Worm (Caenorhabditis elegans) whole organism, L2 larva: ENCODE results near the gene B0507.1.

Experiments used
- C34F6.9 ChIP-seq: fragments of 150-350 bp; optimal IDR thresholded peaks from 2 replicates; lab custom pipeline; 2014; ENCODE audit warnings: missing biosample characterization, missing genetic modification characterization
- F13H6.1 ChIP-seq: sonication (generic microtip); optimal IDR thresholded peaks from 2 replicates; lab custom pipeline; 2016; ENCODE audit warnings: missing genetic modification characterization, missing compliant biosample characterization
- R02D3.7 ChIP-seq: fragments of 150-350 bp; optimal IDR thresholded peaks from 2 replicates; lab custom pipeline; 2014; ENCODE audit warnings: missing biosample characterization, missing genetic modification characterization
- Y55F3AM.14 ChIP-seq: fragments of 200-800 bp; sonication (Bioruptor generic); optimal IDR thresholded peaks from 2 replicates; lab custom pipeline; 2018; ENCODE audit warnings: mild to moderate bottlenecking, missing genetic modification characterization, missing compliant biosample characterization
- alr-1 ChIP-seq: fragments of 150-350 bp; optimal IDR thresholded peaks from 2 replicates; lab custom pipeline; 2014; ENCODE audit warnings: missing biosample characterization, missing genetic modification characterization
- aly-2 ChIP-seq: fragments of 150-350 bp; optimal IDR thresholded peaks from 2 replicates; lab custom pipeline; 2014; ENCODE audit warnings: missing biosample characterization, missing genetic modification characterization
- ama-1 ChIP-seq: fragments of 150-350 bp; optimal IDR thresholded peaks from 2 replicates; lab custom pipeline; 2018; ENCODE audit warnings: inconsistent platforms
- blmp-1 ChIP-seq: sonication (generic microtip); optimal IDR thresholded peaks from 2 replicates; lab custom pipeline; 2017; ENCODE audit warnings: missing genetic modification characterization, mild to moderate bottlenecking, missing compliant biosample characterization, antibody characterized with exemption, moderate library complexity; ENCODE audit not compliant: insufficient read depth
- ceh-16 ChIP-seq: fragments of 150-350 bp; optimal IDR thresholded peaks from 2 replicates; lab custom pipeline; 2014; ENCODE audit warnings: missing biosample characterization, missing genetic modification characterization
- ceh-82 ChIP-seq: fragments of 150-350 bp; optimal IDR thresholded peaks from 2 replicates; lab custom pipeline; 2014; ENCODE audit warnings: missing biosample characterization, missing genetic modification characterization
- dmd-4 ChIP-seq: sonication (generic microtip); optimal IDR thresholded peaks from 2 replicates; lab custom pipeline; 2017; ENCODE audit warnings: missing biosample characterization, missing genetic modification characterization
- egl-27 ChIP-seq: sonication (generic microtip); optimal IDR thresholded peaks from 3 replicates; lab custom pipeline; 2017; ENCODE audit warnings: missing biosample characterization, missing genetic modification reagents, missing genetic modification characterization
- elt-1 ChIP-seq: fragments of 150-350 bp; optimal IDR thresholded peaks from 2 replicates; lab custom pipeline; 2014; ENCODE audit warnings: missing biosample characterization, missing genetic modification characterization
- elt-3 ChIP-seq: sonication (generic microtip); optimal IDR thresholded peaks from 2 replicates; lab custom pipeline; 2017; ENCODE audit warnings: missing biosample characterization, missing genetic modification characterization
- fos-1 ChIP-seq: fragments of 150-350 bp; optimal IDR thresholded peaks from 2 replicates; lab custom pipeline; 2014; ENCODE audit warnings: missing biosample characterization, missing genetic modification characterization
- gmeb-1 ChIP-seq: fragments of 150-350 bp; optimal IDR thresholded peaks from 2 replicates; lab custom pipeline; 2014; ENCODE audit warnings: missing biosample characterization, missing genetic modification characterization
- lsy-2 ChIP-seq, 2 experiments: fragments of 150-350 bp in 1 of 2; sonication (generic microtip) in 1 of 2; optimal IDR thresholded peaks; 2 replicates each; lab custom pipeline; 2014 to 2017; ENCODE audit warnings: missing biosample characterization in 2 of 2, missing genetic modification characterization in 2 of 2
- mab-5 ChIP-seq: fragments of 150-350 bp; optimal IDR thresholded peaks from 2 replicates; lab custom pipeline; 2014; ENCODE audit warnings: missing biosample characterization, missing genetic modification characterization
- mbf-1 ChIP-seq: sonication (generic microtip); optimal IDR thresholded peaks from 2 replicates; lab custom pipeline; 2017; ENCODE audit warnings: missing biosample characterization, missing genetic modification characterization
- nhr-10 ChIP-seq: sonication (generic microtip); optimal IDR thresholded peaks from 2 replicates; lab custom pipeline; 2017; ENCODE audit warnings: missing biosample characterization, missing genetic modification characterization
- nhr-12 ChIP-seq: fragments of 150-350 bp; optimal IDR thresholded peaks from 2 replicates; lab custom pipeline; 2014; ENCODE audit warnings: missing biosample characterization, missing genetic modification characterization
- nhr-129 ChIP-seq: fragments of 150-350 bp; optimal IDR thresholded peaks from 2 replicates; lab custom pipeline; 2014; ENCODE audit warnings: missing biosample characterization, missing genetic modification characterization
- nhr-23 ChIP-seq: fragments of 150-350 bp; optimal IDR thresholded peaks from 2 replicates; lab custom pipeline; 2014; ENCODE audit warnings: missing biosample characterization, missing genetic modification reagents, missing genetic modification characterization
- nhr-237 ChIP-seq: fragments of 150-350 bp; optimal IDR thresholded peaks from 2 replicates; lab custom pipeline; 2014; ENCODE audit warnings: missing biosample characterization, missing genetic modification characterization
- nhr-25 ChIP-seq: fragments of 150-350 bp; sonication (generic microtip); optimal IDR thresholded peaks from 3 replicates; lab custom pipeline; 2014; ENCODE audit warnings: missing biosample characterization, missing genetic modification characterization
- nhr-77 ChIP-seq: fragments of 150-350 bp; optimal IDR thresholded peaks from 2 replicates; lab custom pipeline; 2014; ENCODE audit warnings: missing biosample characterization, missing genetic modification characterization
- sma-3 ChIP-seq: sonication (generic microtip); optimal IDR thresholded peaks from 2 replicates; lab custom pipeline; 2016; ENCODE audit warnings: missing genetic modification reagents, missing genetic modification characterization, missing compliant biosample characterization
- sma-9 ChIP-seq, 2 experiments: fragments of 150-350 bp in 1 of 2; sonication (generic microtip) in 1 of 2; optimal IDR thresholded peaks; 2 replicates each; lab custom pipeline; 2014 to 2016; ENCODE audit warnings: missing genetic modification characterization in 2 of 2, mild to moderate bottlenecking in 1 of 2, missing biosample characterization in 1 of 2, missing compliant biosample characterization in 1 of 2, missing genetic modification reagents in 1 of 2, moderate library complexity in 1 of 2
- snpc-4 ChIP-seq: fragments of 150-350 bp; optimal IDR thresholded peaks from 2 replicates; lab custom pipeline; 2014; ENCODE audit warnings: missing biosample characterization, missing genetic modification characterization
- unc-39 ChIP-seq: fragments of 150-350 bp; optimal IDR thresholded peaks from 2 replicates; lab custom pipeline; 2014; ENCODE audit warnings: missing biosample characterization, missing genetic modification characterization
- zag-1 ChIP-seq: fragments of 150-350 bp; optimal IDR thresholded peaks from 2 replicates; lab custom pipeline; 2014; ENCODE audit warnings: missing biosample characterization, missing genetic modification characterization
- ztf-1 ChIP-seq: fragments of 200-800 bp; sonication (Bioruptor generic); conservative IDR thresholded peaks from 2 replicates; pipeline ENCODE4 v1.3.6; 2022; ENCODE audit warnings: missing genetic modification characterization, missing compliant biosample characterization
- ztf-11 ChIP-seq: sonication (generic microtip); optimal IDR thresholded peaks from 2 replicates; lab custom pipeline; 2017; ENCODE audit warnings: missing biosample characterization, missing genetic modification characterization
- ztf-4 ChIP-seq: fragments of 150-350 bp; optimal IDR thresholded peaks from 2 replicates; lab custom pipeline; 2014; ENCODE audit warnings: missing biosample characterization, missing genetic modification characterization

B0507.1 gene

ce11 chrV:8776270-8776669 is at the start of gene B0507.1:
Gene B0507.1, plus strand, starts transcription at chrV:8776570.
- TF ChIP-seq nhr-129 = no peak
- TF ChIP-seq mbf-1 (tag; lab: Kevin White, UChicago) = no peak
- TF ChIP-seq alr-1 (tag; lab: Kevin White, UChicago) = no peak
- no peak for TF ChIP-seq gmeb-1
- TF ChIP-seq mab-5 = no peak
- TF ChIP-seq nhr-25 (tag; lab: Kevin White, UChicago) = no peak
- no peak for TF ChIP-seq ztf-4 (tag; lab: Kevin White, UChicago)
- TF ChIP-seq egl-27 = no peak
- TF ChIP-seq nhr-10 (tag; lab: Kevin White, UChicago) = no peak
- no peak for TF ChIP-seq elt-1 (tag; lab: Kevin White, UChicago)
- no peak for TF ChIP-seq ama-1 (lab: Kevin White, UChicago)
- TF ChIP-seq ztf-1 = no peak
- no peak for TF ChIP-seq aly-2 (tag; lab: Kevin White, UChicago)
- TF ChIP-seq blmp-1 (tag; lab: Kevin White, UChicago) = no peak
- TF ChIP-seq C34F6.9 (tag; lab: Kevin White, UChicago) = no peak
- no peak for TF ChIP-seq unc-39
- TF ChIP-seq, all 48 proteins: peak for 0

ce11 chrV:8727077-8727476 is 49.3 kb upstream of the B0507.1 start, which contains the start of gene ZC196.9:
Gene ZC196.9, minus strand, starts transcription at chrV:8727177.
- no peak for TF ChIP-seq C34F6.9 (tag; lab: Kevin White, UChicago)
- TF ChIP-seq elt-1 (tag; lab: Kevin White, UChicago) = no peak
- TF ChIP-seq elt-3 (tag; lab: Kevin White, UChicago) = no peak
- TF ChIP-seq blmp-1 (tag; lab: Kevin White, UChicago) = no peak
- no peak for TF ChIP-seq nhr-77 (tag; lab: Kevin White, UChicago)
- TF ChIP-seq ztf-11 = no peak
- no peak for TF ChIP-seq nhr-129
- no peak for TF ChIP-seq mab-5
- no peak for TF ChIP-seq snpc-4 (tag; lab: Kevin White, UChicago)
- no peak for TF ChIP-seq nhr-12 (tag; lab: Kevin White, UChicago)
- no peak for TF ChIP-seq ceh-16
- no peak for TF ChIP-seq fos-1
- no peak for TF ChIP-seq sma-9 (GFP tag; optimal IDR thresholded peaks at IDR 0.05; lab: Kevin White, UChicago)
- no peak for TF ChIP-seq sma-9 (tag; optimal IDR thresholded peaks at IDR 0.05; lab: Kevin White, UChicago)
- TF ChIP-seq nhr-237 = no peak

- no peak for TF ChIP-seq Y55F3AM.14
- TF ChIP-seq zag-1 = no peak
- no peak for TF ChIP-seq dmd-4
- no peak for TF ChIP-seq lsy-2 (tag; optimal IDR thresholded peaks at IDR 0.05; lab: Kevin White, UChicago)
Measured at ce11 chrV:8729100-8729499, 47.3 kb upstream of the B0507.1 start, which contains the start of gene ZC196.5. Gene ZC196.5, plus strand, starts transcription at chrV:8729400.

- TF ChIP-seq fos-1 (peak; percentile 20), sma-3 (GFP tag; lab: Kevin White, UChicago) (no peak), aly-2 (tag; lab: Kevin White, UChicago) (no peak)
Measured at ce11 chrV:8730991-8731390, 45.4 kb upstream of the B0507.1 start.

- TF ChIP-seq elt-3 (tag; lab: Kevin White, UChicago) (no peak), R02D3.7 (tag; lab: Kevin White, UChicago) (no peak), fos-1 (peak; percentile 45)
Measured at ce11 chrV:8732934-8733333, 43.4 kb upstream of the B0507.1 start, which contains the start of gene ZC196.4. Gene ZC196.4, plus strand, starts transcription at chrV:8733106.

ce11 chrV:8736369-8736768 is 40.0 kb upstream of the B0507.1 start, which contains the start of gene ZC196.3:
Gene ZC196.3, plus strand, starts transcription at chrV:8736669.
- TF ChIP-seq gmeb-1 (no peak), elt-3 (tag; lab: Kevin White, UChicago) (no peak), F13H6.1 (no peak), ceh-82 (tag; lab: Kevin White, UChicago) (no peak), mbf-1 (tag; lab: Kevin White, UChicago) (no peak), nhr-23 (no peak)
